Fruit fly (Drosophila melanogaster): ENCODE results near the gene CG9784.

dm6 chrX:16623524-16623923 is 24.5 kb upstream of the CG9784 start:
- no peak for TF ChIP-seq CTCF (optimal IDR thresholded peaks at IDR 0.05)
- TF ChIP-seq CG8478 (optimal IDR thresholded peaks at IDR 0.05) = no peak
